Worm (Caenorhabditis elegans) whole organism, late embryonic: ENCODE results near the gene B0244.5.

Source experiments
- C38D4.7 ChIP-seq: fragments of 200-800 bp; sonication (Bioruptor generic); optimal IDR thresholded peaks from 2 replicates; lab custom pipeline; 2018; ENCODE audit warnings: mild to moderate bottlenecking, missing genetic modification characterization, moderate library complexity, missing compliant biosample characterization
- F13H6.1 ChIP-seq: sonication (generic microtip); optimal IDR thresholded peaks from 2 replicates; lab custom pipeline; 2016; ENCODE audit warnings: missing genetic modification characterization, missing compliant biosample characterization
- K02D7.2 ChIP-seq: sonication (generic microtip); optimal IDR thresholded peaks from 2 replicates; lab custom pipeline; 2017; ENCODE audit warnings: mild to moderate bottlenecking, missing genetic modification characterization, missing compliant biosample characterization
- Y22D7AL.16 ChIP-seq: sonication (generic microtip); optimal IDR thresholded peaks from 2 replicates; lab custom pipeline; 2016; ENCODE audit warnings: missing genetic modification characterization, missing compliant biosample characterization
- ahr-1 ChIP-seq: sonication (generic microtip); optimal IDR thresholded peaks from 2 replicates; lab custom pipeline; 2016; ENCODE audit warnings: missing genetic modification characterization, missing compliant biosample characterization
- ceh-18 ChIP-seq: sonication (generic microtip); optimal IDR thresholded peaks from 2 replicates; lab custom pipeline; 2016; ENCODE audit warnings: missing genetic modification characterization, missing compliant biosample characterization
- ceh-19 ChIP-seq: fragments of 200-800 bp; sonication (Bioruptor generic); optimal IDR thresholded peaks from 2 replicates; lab custom pipeline; 2018; ENCODE audit warnings: mild to moderate bottlenecking, missing genetic modification characterization, missing compliant biosample characterization
- ceh-2 ChIP-seq: sonication (generic microtip); optimal IDR thresholded peaks from 2 replicates; lab custom pipeline; 2016; ENCODE audit warnings: missing genotype, missing genetic modification characterization, missing compliant biosample characterization
- ceh-22 ChIP-seq: sonication (generic microtip); optimal IDR thresholded peaks from 2 replicates; lab custom pipeline; 2017; ENCODE audit warnings: missing biosample characterization, missing genetic modification characterization
- ceh-30 ChIP-seq: fragments of 150-350 bp; optimal IDR thresholded peaks from 2 replicates; lab custom pipeline; 2014; ENCODE audit warnings: missing biosample characterization, missing genetic modification characterization
- ceh-31 ChIP-seq: sonication (generic microtip); optimal IDR thresholded peaks from 2 replicates; lab custom pipeline; 2016; ENCODE audit warnings: missing genetic modification characterization, missing compliant biosample characterization
- ceh-34 ChIP-seq: sonication (generic microtip); optimal IDR thresholded peaks from 2 replicates; lab custom pipeline; 2016; ENCODE audit warnings: mild to moderate bottlenecking, missing genetic modification characterization, missing compliant biosample characterization
- ceh-6 ChIP-seq: fragments of 200-800 bp; sonication (Bioruptor generic); optimal IDR thresholded peaks from 2 replicates; lab custom pipeline; 2018; ENCODE audit warnings: mild to moderate bottlenecking, missing genetic modification characterization, missing compliant biosample characterization
- ceh-9 ChIP-seq: sonication (generic microtip); optimal IDR thresholded peaks from 2 replicates; lab custom pipeline; 2016; ENCODE audit warnings: mild to moderate bottlenecking, missing genetic modification characterization, inconsistent platforms, missing compliant biosample characterization
- che-1 ChIP-seq: sonication (generic microtip); optimal IDR thresholded peaks from 2 replicates; lab custom pipeline; 2016; ENCODE audit warnings: mild to moderate bottlenecking, missing genetic modification characterization, missing compliant biosample characterization
- fkh-10 ChIP-seq: fragments of 150-350 bp; optimal IDR thresholded peaks from 2 replicates; lab custom pipeline; 2014; ENCODE audit warnings: missing biosample characterization, missing genetic modification reagents, missing genetic modification characterization
- hlh-15 ChIP-seq: sonication (generic microtip); optimal IDR thresholded peaks from 2 replicates; lab custom pipeline; 2016; ENCODE audit warnings: missing genetic modification characterization, missing compliant biosample characterization
- lim-6 ChIP-seq: sonication (generic microtip); optimal IDR thresholded peaks from 2 replicates; lab custom pipeline; 2016; ENCODE audit warnings: missing genetic modification characterization, missing compliant biosample characterization
- lin-11 ChIP-seq: fragments of 200-800 bp; sonication (Bioruptor generic); optimal IDR thresholded peaks from 2 replicates; lab custom pipeline; 2018; ENCODE audit warnings: mild to moderate bottlenecking, missing genetic modification characterization, missing compliant biosample characterization
- madf-2 ChIP-seq: sonication (generic microtip); optimal IDR thresholded peaks from 2 replicates; lab custom pipeline; 2017; ENCODE audit warnings: missing genetic modification characterization, missing compliant biosample characterization
- nfya-1 ChIP-seq: sonication (generic microtip); optimal IDR thresholded peaks from 2 replicates; lab custom pipeline; 2017; ENCODE audit warnings: missing genetic modification characterization, mild to moderate bottlenecking, missing compliant biosample characterization, antibody characterized with exemption, moderate library complexity
- npax-4 ChIP-seq: sonication (generic microtip); optimal IDR thresholded peaks from 2 replicates; lab custom pipeline; 2016; ENCODE audit warnings: missing genetic modification characterization, missing compliant biosample characterization
- pag-3 ChIP-seq: sonication (generic microtip); optimal IDR thresholded peaks from 2 replicates; lab custom pipeline; 2016; ENCODE audit warnings: missing compliant biosample characterization, missing genetic modification characterization, borderline replicate concordance
- pat-9 ChIP-seq: fragments of 200-800 bp; sonication (Bioruptor generic); optimal IDR thresholded peaks from 2 replicates; lab custom pipeline; 2018; ENCODE audit warnings: mild to moderate bottlenecking, missing genetic modification characterization, moderate library complexity, missing compliant biosample characterization
- pha-4 ChIP-seq: fragments of 150-350 bp; optimal IDR thresholded peaks from 2 replicates; lab custom pipeline; 2018; ENCODE audit warnings: missing biosample characterization, missing genetic modification reagents, missing genetic modification characterization
- pqm-1 ChIP-seq: sonication (generic microtip); optimal IDR thresholded peaks from 2 replicates; lab custom pipeline; 2016; ENCODE audit warnings: missing genetic modification characterization, missing compliant biosample characterization
- pros-1 ChIP-seq: fragments of 150-350 bp; optimal IDR thresholded peaks from 2 replicates; lab custom pipeline; 2014; ENCODE audit warnings: missing biosample characterization, missing genetic modification reagents, missing genetic modification characterization
- ref-2 ChIP-seq: sonication (generic microtip); optimal IDR thresholded peaks from 2 replicates; lab custom pipeline; 2016; ENCODE audit warnings: missing genetic modification characterization, missing compliant biosample characterization
- rnt-1 ChIP-seq: sonication (generic microtip); optimal IDR thresholded peaks from 2 replicates; lab custom pipeline; 2016; ENCODE audit warnings: missing genetic modification characterization, missing compliant biosample characterization
- sox-4 ChIP-seq: sonication (generic microtip); optimal IDR thresholded peaks from 2 replicates; lab custom pipeline; 2017; ENCODE audit warnings: mild to moderate bottlenecking, missing genetic modification characterization, inconsistent platforms, missing compliant biosample characterization
- tbx-7 ChIP-seq: sonication (generic microtip); optimal IDR thresholded peaks from 2 replicates; lab custom pipeline; 2016; ENCODE audit warnings: missing genotype, missing genetic modification characterization, missing compliant biosample characterization
- ttx-3 ChIP-seq: sonication (generic microtip); optimal IDR thresholded peaks from 2 replicates; lab custom pipeline; 2016; ENCODE audit warnings: missing genetic modification reagents, missing genetic modification characterization, missing compliant biosample characterization
- unc-3 ChIP-seq, 2 experiments: fragments of 200-800 bp in 1 of 2; sonication (Bioruptor generic) in 1 of 2; sonication (generic microtip) in 1 of 2; conservative IDR thresholded peaks in 1 of 2; optimal IDR thresholded peaks in 1 of 2; 2 replicates each; pipeline versions ENCODE4 v1.3.6 to Lab custom; 2016 to 2022; ENCODE audit warnings: missing compliant biosample characterization in 2 of 2, missing genetic modification characterization in 2 of 2, missing genetic modification reagents in 1 of 2
- unc-42 ChIP-seq: sonication (generic microtip); optimal IDR thresholded peaks from 2 replicates; lab custom pipeline; 2016; ENCODE audit warnings: missing genotype, missing genetic modification characterization, missing compliant biosample characterization
- unc-86 ChIP-seq: sonication (generic microtip); optimal IDR thresholded peaks from 2 replicates; lab custom pipeline; 2016; ENCODE audit warnings: missing genetic modification characterization, missing compliant biosample characterization
- zip-5 ChIP-seq: sonication (generic microtip); optimal IDR thresholded peaks from 2 replicates; lab custom pipeline; 2016; ENCODE audit warnings: missing genetic modification characterization, missing compliant biosample characterization
- ztf-16 ChIP-seq: sonication (generic microtip); optimal IDR thresholded peaks from 2 replicates; lab custom pipeline; 2017; ENCODE audit warnings: missing genetic modification characterization, missing compliant biosample characterization

Gene B0244.5

ce11 chrIII:5706077-5706627 lies 38.5 kb upstream of the B0244.5 start, which contains the start of gene rpl-23 (continued):
- TF ChIP-seq pat-9 (tag; lab: Kevin White, UChicago) (no peak), npax-4 (tag; lab: Kevin White, UChicago) (no peak), ceh-31 (tag; lab: Kevin White, UChicago) (peak; percentile 85), ceh-9 (tag; lab: Kevin White, UChicago) (no peak), pros-1 (tag; lab: Kevin White, UChicago) (peak; percentile 11), ttx-3 (tag; lab: Kevin White, UChicago) (no peak), unc-42 (tag; lab: Kevin White, UChicago) (peak; percentile 78), pag-3 (tag; lab: Kevin White, UChicago) (no peak), ceh-30 (no peak), ceh-18 (peak; percentile 60), tbx-7 (tag; lab: Kevin White, UChicago) (no peak), lim-6 (tag; lab: Kevin White, UChicago) (no peak), F13H6.1 (tag; lab: Kevin White, UChicago) (no peak), ceh-6 (no peak), ceh-19 (GFP tag; lab: Kevin White, UChicago) (no peak), rnt-1 (tag; lab: Kevin White, UChicago) (peak; percentile 5), ceh-2 (tag; lab: Kevin White, UChicago) (no peak), C38D4.7 (GFP tag; lab: Kevin White, UChicago) (no peak), pha-4 (tag; lab: Kevin White, UChicago) (no peak), unc-86 (tag; lab: Kevin White, UChicago) (no peak), ref-2 (no peak), K02D7.2 (tag; lab: Kevin White, UChicago) (no peak), madf-2 (tag; lab: Kevin White, UChicago) (no peak), fkh-10 (no peak), ahr-1 (tag; lab: Kevin White, UChicago) (no peak), Y22D7AL.16 (tag; lab: Kevin White, UChicago) (no peak), hlh-15 (no peak)
- TF ChIP-seq, all 69 proteins: peak for 15

ce11 chrIII:5707546-5707945 lies 37.1 kb upstream of the B0244.5 start:
- TF ChIP-seq ztf-16 (tag; lab: Kevin White, UChicago) (no peak), ceh-2 (tag; lab: Kevin White, UChicago) (no peak), nfya-1 (no peak), ahr-1 (tag; lab: Kevin White, UChicago) (no peak), lin-11 (no peak), sox-4 (tag; lab: Kevin White, UChicago) (no peak), unc-42 (tag; lab: Kevin White, UChicago) (no peak), pqm-1 (tag; lab: Kevin White, UChicago) (no peak), npax-4 (tag; lab: Kevin White, UChicago) (no peak), F13H6.1 (tag; lab: Kevin White, UChicago) (no peak), tbx-7 (tag; lab: Kevin White, UChicago) (no peak), ceh-31 (tag; lab: Kevin White, UChicago) (no peak), ceh-22 (tag; lab: Kevin White, UChicago) (no peak), C38D4.7 (GFP tag; lab: Kevin White, UChicago) (no peak), che-1 (tag; lab: Kevin White, UChicago) (no peak), unc-3 (GFP tag; conservative IDR thresholded peaks at IDR 0.05; lab: Robert Waterston, UW) (no peak), unc-3 (tag; optimal IDR thresholded peaks at IDR 0.05; lab: Kevin White, UChicago) (no peak), zip-5 (no peak)
- TF ChIP-seq, all 69 proteins: peak for 0

- TF ChIP-seq lin-11 (no peak), ceh-34 (tag; lab: Kevin White, UChicago) (peak; percentile 8), ceh-19 (GFP tag; lab: Kevin White, UChicago) (peak; percentile 29)
Measured at ce11 chrIII:5708024-5708423, 36.7 kb upstream of the B0244.5 start.
